Worm (Caenorhabditis elegans) whole organism, late embryonic: ENCODE data around the gene Y50E8A.10.

Source experiments
- C38D4.7 ChIP-seq: fragments of 200-800 bp; sonication (Bioruptor generic); optimal IDR thresholded peaks from 2 replicates; lab custom pipeline; 2018; ENCODE audit warnings: mild to moderate bottlenecking, missing genetic modification characterization, moderate library complexity, missing compliant biosample characterization
- K02D7.2 ChIP-seq: sonication (generic microtip); optimal IDR thresholded peaks from 2 replicates; lab custom pipeline; 2017; ENCODE audit warnings: mild to moderate bottlenecking, missing genetic modification characterization, missing compliant biosample characterization
- ahr-1 ChIP-seq: sonication (generic microtip); optimal IDR thresholded peaks from 2 replicates; lab custom pipeline; 2016; ENCODE audit warnings: missing genetic modification characterization, missing compliant biosample characterization
- ceh-19 ChIP-seq: fragments of 200-800 bp; sonication (Bioruptor generic); optimal IDR thresholded peaks from 2 replicates; lab custom pipeline; 2018; ENCODE audit warnings: mild to moderate bottlenecking, missing genetic modification characterization, missing compliant biosample characterization
- che-1 ChIP-seq: sonication (generic microtip); optimal IDR thresholded peaks from 2 replicates; lab custom pipeline; 2016; ENCODE audit warnings: mild to moderate bottlenecking, missing genetic modification characterization, missing compliant biosample characterization
- elt-2 ChIP-seq: sonication (generic microtip); optimal IDR thresholded peaks from 2 replicates; lab custom pipeline; 2016; ENCODE audit warnings: missing genetic modification reagents, missing genetic modification characterization, missing compliant biosample characterization
- fkh-10 ChIP-seq: fragments of 150-350 bp; optimal IDR thresholded peaks from 2 replicates; lab custom pipeline; 2014; ENCODE audit warnings: missing biosample characterization, missing genetic modification reagents, missing genetic modification characterization
- lin-11 ChIP-seq: fragments of 200-800 bp; sonication (Bioruptor generic); optimal IDR thresholded peaks from 2 replicates; lab custom pipeline; 2018; ENCODE audit warnings: mild to moderate bottlenecking, missing genetic modification characterization, missing compliant biosample characterization
- nhr-11 ChIP-seq: fragments of 150-350 bp; optimal IDR thresholded peaks from 2 replicates; lab custom pipeline; 2014; ENCODE audit warnings: missing biosample characterization, missing genetic modification characterization
- pha-4 ChIP-seq: fragments of 150-350 bp; optimal IDR thresholded peaks from 2 replicates; lab custom pipeline; 2018; ENCODE audit warnings: missing biosample characterization, missing genetic modification reagents, missing genetic modification characterization
- pqm-1 ChIP-seq: sonication (generic microtip); optimal IDR thresholded peaks from 2 replicates; lab custom pipeline; 2016; ENCODE audit warnings: missing genetic modification characterization, missing compliant biosample characterization
- tbx-2 ChIP-seq: sonication (generic microtip); optimal IDR thresholded peaks from 2 replicates; lab custom pipeline; 2016; ENCODE audit warnings: missing genetic modification characterization, missing compliant biosample characterization
- unc-3 ChIP-seq, 2 experiments: fragments of 200-800 bp in 1 of 2; sonication (Bioruptor generic) in 1 of 2; sonication (generic microtip) in 1 of 2; conservative IDR thresholded peaks in 1 of 2; optimal IDR thresholded peaks in 1 of 2; 2 replicates each; pipeline versions ENCODE4 v1.3.6 to Lab custom; 2016 to 2022; ENCODE audit warnings: missing compliant biosample characterization in 2 of 2, missing genetic modification characterization in 2 of 2, missing genetic modification reagents in 1 of 2
- unc-42 ChIP-seq: sonication (generic microtip); optimal IDR thresholded peaks from 2 replicates; lab custom pipeline; 2016; ENCODE audit warnings: missing genotype, missing genetic modification characterization, missing compliant biosample characterization

ce11 chrV:14820314-14820713 lies 40.5 kb downstream of the Y50E8A.10 start:
- TF ChIP-seq pqm-1 (tag; lab: Kevin White, UChicago) (no peak), lin-11 (tag; lab: Kevin White, UChicago) (no peak), K02D7.2 (tag; lab: Kevin White, UChicago) (no peak), elt-2 (tag; lab: Kevin White, UChicago) (no peak), C38D4.7 (GFP tag; lab: Kevin White, UChicago) (no peak), tbx-2 (tag; lab: Kevin White, UChicago) (no peak), fkh-10 (GFP tag; lab: Kevin White, UChicago) (no peak), che-1 (no peak), ceh-19 (GFP tag; lab: Kevin White, UChicago) (no peak), unc-42 (tag; lab: Kevin White, UChicago) (no peak), nhr-11 (tag; lab: Kevin White, UChicago) (no peak), unc-3 (GFP tag; conservative IDR thresholded peaks at IDR 0.05; lab: Robert Waterston, UW) (no peak), unc-3 (tag; optimal IDR thresholded peaks at IDR 0.05; lab: Kevin White, UChicago) (no peak), ahr-1 (tag; lab: Kevin White, UChicago) (no peak), pha-4 (tag; lab: Kevin White, UChicago) (no peak)
